Worm (Caenorhabditis elegans): Measurements from ENCODE around the gene F56D2.2.

Gene F56D2.2

DNA sequence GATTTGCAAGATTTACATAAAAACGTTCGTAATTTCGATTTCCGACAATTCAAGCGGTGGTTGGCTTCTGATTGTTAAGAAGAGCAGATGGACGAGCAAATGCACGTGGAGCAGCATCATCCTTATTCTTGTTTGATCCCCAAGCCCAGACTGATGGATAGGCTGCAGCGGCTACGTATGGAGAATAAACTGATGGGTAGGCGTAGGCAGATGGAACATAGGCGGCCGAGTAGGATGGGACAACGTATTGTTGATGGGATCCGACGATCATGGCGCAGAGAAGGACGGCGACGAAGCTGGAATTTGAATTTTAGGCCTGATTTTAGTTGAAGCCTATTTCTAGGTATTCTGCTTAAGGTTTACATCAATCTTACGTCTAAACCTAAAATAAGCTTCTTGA lies 18.8 kb upstream of the F56D2.2 start:
- TF ChIP-seq nhr-6 (tag; optimal IDR thresholded peaks at IDR 0.05) (no peak), lin-13 (GFP tag; optimal IDR thresholded peaks at IDR 0.05) (no peak), lin-39 (tag; optimal IDR thresholded peaks at IDR 0.05) (no peak), nhr-10 (tag; optimal IDR thresholded peaks at IDR 0.05) (no peak), ztf-4 (tag; optimal IDR thresholded peaks at IDR 0.05) (no peak), snpc-4 (tag; optimal IDR thresholded peaks at IDR 0.05) (no peak), nhr-12 (tag; optimal IDR thresholded peaks at IDR 0.05) (no peak), nhr-21 (tag; optimal IDR thresholded peaks at IDR 0.05) (no peak), nhr-25 (tag; optimal IDR thresholded peaks at IDR 0.05) (no peak), mab-5 (tag; optimal IDR thresholded peaks at IDR 0.05) (no peak), sem-4 (tag; optimal IDR thresholded peaks at IDR 0.05) (no peak), aly-2 (tag; optimal IDR thresholded peaks at IDR 0.05) (no peak), ZK546.5 (tag; optimal IDR thresholded peaks at IDR 0.05) (no peak), mdl-1 (tag; optimal IDR thresholded peaks at IDR 0.05) (no peak), nhr-129 (tag; optimal IDR thresholded peaks at IDR 0.05) (no peak), elt-1 (tag; optimal IDR thresholded peaks at IDR 0.05) (no peak), alr-1 (tag; optimal IDR thresholded peaks at IDR 0.05) (no peak), ceh-82 (tag; optimal IDR thresholded peaks at IDR 0.05) (no peak), ztf-1 (GFP tag; conservative IDR thresholded peaks at IDR 0.05) (no peak), sma-9 (GFP tag; optimal IDR thresholded peaks at IDR 0.05) (no peak), sma-9 (tag; optimal IDR thresholded peaks at IDR 0.05) (no peak)

- TF ChIP-seq egl-27 (tag; optimal IDR thresholded peaks at IDR 0.05) = no peak
- no peak for TF ChIP-seq dmd-4 (tag; optimal IDR thresholded peaks at IDR 0.05)
- TF ChIP-seq mbf-1 (tag; optimal IDR thresholded peaks at IDR 0.05) = no peak
- TF ChIP-seq nhr-77 (tag; optimal IDR thresholded peaks at IDR 0.05) = no peak
- no peak for TF ChIP-seq nhr-129 (tag; optimal IDR thresholded peaks at IDR 0.05)
- TF ChIP-seq elt-3 (tag; optimal IDR thresholded peaks at IDR 0.05) = no peak
- no peak for TF ChIP-seq elt-1 (tag; optimal IDR thresholded peaks at IDR 0.05)
Observed at ce11 chrIII:5568679-5569078, 18.4 kb upstream of the F56D2.2 start, which contains the start of gene nspb-12. Gene nspb-12, minus strand, starts transcription at chrIII:5568779.

DNA sequence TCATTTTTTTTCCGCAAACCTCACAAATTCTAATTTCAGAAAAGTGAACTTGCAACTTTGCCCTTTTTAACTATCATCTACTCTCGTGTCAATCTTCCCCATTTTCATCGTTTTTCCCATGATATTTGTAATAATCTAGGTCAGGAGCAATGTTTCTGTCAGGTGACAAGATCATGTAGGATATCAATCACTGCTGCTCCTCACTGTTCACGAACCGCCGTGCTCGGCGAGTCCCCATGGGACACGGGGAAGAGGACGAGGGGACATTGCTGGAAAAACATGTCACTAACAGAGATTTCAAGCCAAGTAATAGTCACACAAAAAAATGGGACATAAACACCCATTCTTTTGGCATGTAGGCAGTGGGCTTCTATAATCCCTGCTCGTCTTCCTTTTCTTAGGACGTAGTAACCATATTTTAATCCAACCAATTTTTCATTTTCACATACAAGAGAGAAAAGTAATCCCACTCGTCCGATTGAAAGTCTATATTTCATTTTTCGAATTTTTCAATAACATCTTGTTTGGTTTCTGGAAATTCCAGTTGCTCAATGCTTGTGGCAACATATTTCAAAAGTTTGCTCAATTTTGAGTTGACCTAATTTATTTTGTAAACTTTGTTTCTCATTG lies 16.1 kb upstream of the F56D2.2 start:
- TF ChIP-seq snpc-4 (tag; optimal IDR thresholded peaks at IDR 0.05) (no peak), unc-55 (GFP tag; optimal IDR thresholded peaks at IDR 0.05) (peak; percentile 90), mab-5 (tag; optimal IDR thresholded peaks at IDR 0.05) (peak; percentile 78), mdl-1 (tag; optimal IDR thresholded peaks at IDR 0.05) (no peak), lsy-2 (tag; optimal IDR thresholded peaks at IDR 0.05) (peak in 1 of 2 experiments; percentile 15), nhr-129 (tag; optimal IDR thresholded peaks at IDR 0.05) (peak; percentile 4)

DNA sequence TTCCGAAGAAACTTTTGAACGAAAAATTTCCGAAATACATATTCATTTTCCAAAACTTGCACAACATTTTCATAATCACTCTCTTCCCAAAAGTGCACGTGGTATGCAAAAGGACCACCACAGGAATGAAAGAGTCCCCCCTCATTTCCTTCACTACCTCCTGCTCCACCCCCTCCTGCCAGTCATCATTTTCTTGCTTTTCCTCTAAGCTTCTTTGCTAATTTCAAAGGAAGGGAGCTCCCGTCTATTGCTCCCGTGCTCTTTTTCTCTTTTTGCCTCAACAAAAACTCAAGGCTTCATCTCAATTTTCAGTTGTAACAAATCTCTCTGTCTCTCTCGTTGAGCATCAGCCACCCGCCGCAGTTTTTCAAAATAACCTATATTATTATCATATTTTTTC lies 14.3 kb upstream of the F56D2.2 start:
- TF ChIP-seq snpc-4 (tag; optimal IDR thresholded peaks at IDR 0.05) (no peak), lsy-2 (tag; optimal IDR thresholded peaks at IDR 0.05) (peak in 1 of 2 experiments; percentile 0), C34F6.9 (tag; optimal IDR thresholded peaks at IDR 0.05) (peak; percentile 11), nhr-6 (tag; optimal IDR thresholded peaks at IDR 0.05) (no peak), alr-1 (tag; optimal IDR thresholded peaks at IDR 0.05) (no peak), nhr-129 (tag; optimal IDR thresholded peaks at IDR 0.05) (peak; percentile 6)

- TF ChIP-seq skn-1 (tag; optimal IDR thresholded peaks at IDR 0.05) = no peak
- no peak for TF ChIP-seq snpc-4 (tag; optimal IDR thresholded peaks at IDR 0.05)
- TF ChIP-seq lin-13 (GFP tag; optimal IDR thresholded peaks at IDR 0.05) = no peak
- TF ChIP-seq nhr-77 (tag; optimal IDR thresholded peaks at IDR 0.05) = no peak
- no peak for TF ChIP-seq ceh-82 (tag; optimal IDR thresholded peaks at IDR 0.05)
- no peak for TF ChIP-seq nhr-11 (tag; optimal IDR thresholded peaks at IDR 0.05)
- TF ChIP-seq zag-1 (tag; optimal IDR thresholded peaks at IDR 0.05) = no peak
- TF ChIP-seq lin-11 (tag; optimal IDR thresholded peaks at IDR 0.05) = no peak
- no peak for TF ChIP-seq nhr-6 (tag; optimal IDR thresholded peaks at IDR 0.05)
- TF ChIP-seq ceh-16 (tag; optimal IDR thresholded peaks at IDR 0.05) = no peak
- no peak for TF ChIP-seq ztf-11 (tag; optimal IDR thresholded peaks at IDR 0.05)
- no peak for TF ChIP-seq ZK546.5 (tag; optimal IDR thresholded peaks at IDR 0.05)
- no peak for TF ChIP-seq nhr-21 (tag; optimal IDR thresholded peaks at IDR 0.05)
- no peak for TF ChIP-seq aly-2 (tag; optimal IDR thresholded peaks at IDR 0.05)
- TF ChIP-seq R02D3.7 (tag; optimal IDR thresholded peaks at IDR 0.05) = no peak
Observed at ce11 chrIII:5573694-5574093, 13.4 kb upstream of the F56D2.2 start, which contains the start of gene molo-1. Gene molo-1, plus strand, starts transcription at chrIII:5573994.

All from whole organism, L2 larva.